Fruit fly (Drosophila melanogaster): Measurements from ENCODE around the gene CG43339.

CG43339 gene

DNA sequence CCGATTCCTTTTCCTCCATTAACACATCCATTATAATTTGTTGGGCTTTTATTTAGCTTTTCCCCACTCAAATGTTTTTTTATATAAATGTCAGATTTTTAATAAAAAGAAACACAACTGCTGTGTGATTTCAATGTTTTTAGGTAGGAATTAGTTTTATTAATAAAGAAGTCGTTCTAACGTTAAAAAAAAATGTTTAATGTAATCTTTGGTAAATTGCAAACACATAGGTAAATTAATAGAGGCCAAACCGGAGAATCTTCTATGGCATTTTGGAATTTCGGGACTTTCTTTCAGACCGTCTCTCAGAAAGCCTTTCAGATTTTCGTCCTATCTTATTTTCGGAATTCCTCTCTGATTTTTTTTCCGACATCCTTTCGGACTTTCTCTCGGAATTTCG lies at the start of gene CG43339:
Gene CG43339 (minus strand): TSS at position 101 of the 400 bp plus-strand sequence.
- TF ChIP-seq psq (optimal IDR thresholded peaks at IDR 0.05), result no peak

- no peak for TF ChIP-seq CG8478 (optimal IDR thresholded peaks at IDR 0.05)
- TF ChIP-seq psq (optimal IDR thresholded peaks at IDR 0.05), result no peak
- no peak for TF ChIP-seq pan (optimal IDR thresholded peaks at IDR 0.05)
- no peak for TF ChIP-seq usp (GFP tag; optimal IDR thresholded peaks at IDR 0.05)
- TF ChIP-seq Dll (optimal IDR thresholded peaks at IDR 0.05), result no peak
- no peak for TF ChIP-seq EcR (GFP tag; optimal IDR thresholded peaks at IDR 0.05)
Observed at dm6 chr2L:18719583-18719982, 46.5 kb upstream of the CG43339 start.

dm6 chr2L:18717365-18718011 lies 44.4 kb upstream of the CG43339 start:
- no peak for TF ChIP-seq Dll (optimal IDR thresholded peaks at IDR 0.05)
- no peak for TF ChIP-seq EcR (GFP tag; optimal IDR thresholded peaks at IDR 0.05)
- TF ChIP-seq psq (optimal IDR thresholded peaks at IDR 0.05), result no peak
- TF ChIP-seq usp (GFP tag; optimal IDR thresholded peaks at IDR 0.05), result no peak
- TF ChIP-seq CG8478 (optimal IDR thresholded peaks at IDR 0.05), result no peak
- TF ChIP-seq pan (optimal IDR thresholded peaks at IDR 0.05), result no peak

DNA sequence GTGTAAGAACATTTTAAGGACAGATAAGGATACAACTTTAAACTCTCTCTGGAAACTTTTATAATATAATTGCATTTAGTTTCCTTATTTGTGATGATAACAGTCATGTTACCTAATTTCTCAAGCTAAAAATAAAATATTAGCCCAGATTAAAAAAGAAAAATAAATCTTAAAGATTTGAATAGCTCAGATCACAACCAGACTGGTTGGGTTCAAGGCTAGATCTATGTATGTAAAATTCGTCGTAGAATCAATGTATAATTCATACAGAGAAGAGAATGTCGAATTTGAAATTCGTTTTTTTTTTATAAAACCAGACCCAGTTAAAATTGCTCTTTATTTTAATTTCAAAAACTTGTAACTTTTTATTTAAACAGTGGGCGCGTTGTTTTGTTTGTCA lies 41.0 kb upstream of the CG43339 start:
- TF ChIP-seq Dll (optimal IDR thresholded peaks at IDR 0.05) (no peak), CG8478 (optimal IDR thresholded peaks at IDR 0.05) (no peak), usp (GFP tag; optimal IDR thresholded peaks at IDR 0.05) (no peak), EcR (GFP tag; optimal IDR thresholded peaks at IDR 0.05) (no peak), pan (optimal IDR thresholded peaks at IDR 0.05) (no peak), psq (optimal IDR thresholded peaks at IDR 0.05) (no peak)

DNA sequence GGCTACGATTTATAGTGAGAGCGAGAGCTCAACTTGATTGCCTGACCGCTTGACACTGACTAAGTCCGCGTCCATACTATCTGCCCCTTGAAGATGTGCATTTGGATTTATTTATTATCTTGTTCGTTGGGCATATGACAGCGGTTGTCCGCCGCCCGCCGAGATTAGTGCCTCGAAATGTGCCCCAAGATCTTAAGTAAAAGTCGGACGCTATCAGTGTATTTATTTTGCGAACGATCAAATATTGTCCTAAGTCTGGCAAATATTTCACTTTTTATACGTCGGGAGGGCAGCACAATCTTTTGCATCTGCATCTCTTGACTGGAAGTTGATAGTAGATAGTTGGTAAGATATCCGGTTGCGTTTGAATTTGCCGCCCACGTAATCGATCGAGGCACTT lies 40.6 kb upstream of the CG43339 start, which contains the start of gene Irk3:
Gene Irk3 (minus strand): TSS at position 63 of the 400 bp plus-strand sequence.
- no peak for TF ChIP-seq usp (GFP tag; optimal IDR thresholded peaks at IDR 0.05)
- no peak for TF ChIP-seq CG8478 (optimal IDR thresholded peaks at IDR 0.05)
- no peak for TF ChIP-seq EcR (GFP tag; optimal IDR thresholded peaks at IDR 0.05)
- TF ChIP-seq Dll (optimal IDR thresholded peaks at IDR 0.05), result no peak

DNA sequence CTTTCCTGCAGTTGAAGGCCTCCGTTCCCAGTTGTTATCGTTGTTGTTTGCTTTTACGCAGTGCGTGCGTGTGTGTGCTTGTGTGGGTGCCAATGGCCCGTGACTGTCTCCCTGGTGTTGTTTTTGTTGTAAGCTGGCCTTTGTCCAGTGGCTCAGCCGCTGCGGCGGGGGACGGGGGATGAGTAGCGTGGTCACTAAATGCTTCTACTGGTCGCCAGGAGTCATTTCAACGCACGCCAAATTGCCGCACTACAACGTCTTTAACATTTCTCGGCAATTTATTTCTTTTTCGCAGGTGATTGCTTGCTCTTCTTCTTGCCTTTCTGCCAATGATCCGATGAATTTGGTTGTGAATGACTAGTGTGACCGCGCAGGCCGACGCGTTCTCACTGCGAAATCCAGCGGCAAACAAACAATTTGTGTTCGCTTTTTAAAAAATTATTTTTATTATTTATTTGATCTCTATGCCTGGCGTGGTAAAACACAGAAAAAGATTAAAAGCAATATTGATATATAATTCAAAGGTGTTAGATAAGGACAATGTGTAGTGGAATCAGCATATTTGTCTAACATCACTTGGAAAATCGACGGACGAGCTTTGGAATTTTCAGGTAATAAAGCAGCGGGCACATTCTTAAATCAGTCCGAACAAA lies 35.3 kb upstream of the CG43339 start, which contains the start of the genes Faf2 and Grip71:
Gene Faf2 (minus strand): TSS at position 450 of the 653 bp plus-strand sequence.
Gene Grip71 (plus strand): TSS at position 608 of the 653 bp plus-strand sequence.
- TF ChIP-seq EcR (GFP tag; optimal IDR thresholded peaks at IDR 0.05), result no peak
- no peak for TF ChIP-seq pan (optimal IDR thresholded peaks at IDR 0.05)
- no peak for TF ChIP-seq Dll (optimal IDR thresholded peaks at IDR 0.05)
- no peak for TF ChIP-seq usp (GFP tag; optimal IDR thresholded peaks at IDR 0.05)
- TF ChIP-seq psq (optimal IDR thresholded peaks at IDR 0.05), result no peak
- TF ChIP-seq CG8478 (optimal IDR thresholded peaks at IDR 0.05), result no peak

DNA sequence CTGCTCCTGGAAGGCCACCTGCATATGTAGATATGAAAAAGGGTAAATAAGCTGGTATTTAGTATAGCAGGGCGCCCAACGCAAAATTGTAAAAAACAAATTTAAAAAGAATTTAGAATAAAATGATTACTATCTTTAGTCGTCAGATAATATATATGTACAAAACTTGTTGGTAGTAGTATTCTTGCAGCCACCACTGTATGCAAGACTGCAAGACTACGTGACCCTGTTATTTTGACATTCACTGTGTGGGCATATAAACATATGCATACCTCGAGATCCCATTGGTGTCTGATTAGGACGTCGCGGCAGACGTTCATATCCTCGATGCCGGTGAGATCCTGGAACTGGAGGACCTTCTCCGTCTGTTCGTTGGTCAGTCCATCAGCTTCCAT lies 34.8 kb upstream of the CG43339 start:
- no peak for TF ChIP-seq Dll (optimal IDR thresholded peaks at IDR 0.05)
- no peak for TF ChIP-seq pan (optimal IDR thresholded peaks at IDR 0.05)
- TF ChIP-seq usp (GFP tag; optimal IDR thresholded peaks at IDR 0.05), result no peak
- no peak for TF ChIP-seq psq (optimal IDR thresholded peaks at IDR 0.05)
- no peak for TF ChIP-seq EcR (GFP tag; optimal IDR thresholded peaks at IDR 0.05)
- TF ChIP-seq CG8478 (optimal IDR thresholded peaks at IDR 0.05), result no peak

DNA sequence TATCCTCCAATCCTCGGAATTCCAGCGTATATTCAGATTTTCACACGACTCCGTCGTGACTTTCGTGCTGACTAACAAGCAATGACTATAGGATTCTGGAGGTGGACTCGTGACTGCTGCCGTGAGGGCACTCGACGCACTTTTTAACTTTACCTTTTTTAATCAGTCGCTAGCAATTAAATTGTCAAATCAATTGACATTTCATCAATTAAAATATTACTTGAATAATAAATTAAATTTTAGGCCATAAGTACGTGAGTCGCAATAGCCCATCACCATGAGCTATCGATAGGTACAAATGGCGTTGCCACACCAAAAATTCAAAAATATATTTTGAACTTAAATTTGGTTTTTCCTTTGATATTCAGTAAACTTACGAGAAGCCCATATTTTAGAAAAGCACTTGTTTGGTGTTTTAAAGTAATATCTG lies 32.5 kb upstream of the CG43339 start, which contains the start of gene Jwa:
Gene Jwa (minus strand): TSS at position 87 of the 430 bp plus-strand sequence.
- no peak for TF ChIP-seq psq (optimal IDR thresholded peaks at IDR 0.05)
- no peak for TF ChIP-seq pan (optimal IDR thresholded peaks at IDR 0.05)
- no peak for TF ChIP-seq usp (GFP tag; optimal IDR thresholded peaks at IDR 0.05)
- no peak for TF ChIP-seq CG8478 (optimal IDR thresholded peaks at IDR 0.05)
- TF ChIP-seq Dll (optimal IDR thresholded peaks at IDR 0.05), result no peak
- no peak for TF ChIP-seq EcR (GFP tag; optimal IDR thresholded peaks at IDR 0.05)

- TF ChIP-seq Dll (optimal IDR thresholded peaks at IDR 0.05) (no peak), psq (optimal IDR thresholded peaks at IDR 0.05) (no peak), usp (GFP tag; optimal IDR thresholded peaks at IDR 0.05) (no peak), EcR (GFP tag; optimal IDR thresholded peaks at IDR 0.05) (no peak), pan (optimal IDR thresholded peaks at IDR 0.05) (no peak), CG8478 (optimal IDR thresholded peaks at IDR 0.05) (no peak)
Observed at dm6 chr2L:18702721-18703488, 29.8 kb upstream of the CG43339 start, which contains the start of the genes CG10376 and CG10343. Gene CG10376, minus strand, starts transcription at chr2L:18703105. Gene CG10343, plus strand, starts transcription at chr2L:18703473.

dm6 chr2L:18698559-18699130 lies 25.6 kb upstream of the CG43339 start, which contains the start of gene CG10341:
Gene CG10341, plus strand, starts transcription at chr2L:18698714.
- TF ChIP-seq psq (optimal IDR thresholded peaks at IDR 0.05) (no peak), pan (optimal IDR thresholded peaks at IDR 0.05) (no peak), EcR (GFP tag; optimal IDR thresholded peaks at IDR 0.05) (no peak), usp (GFP tag; optimal IDR thresholded peaks at IDR 0.05) (no peak), Dll (optimal IDR thresholded peaks at IDR 0.05) (no peak)

DNA sequence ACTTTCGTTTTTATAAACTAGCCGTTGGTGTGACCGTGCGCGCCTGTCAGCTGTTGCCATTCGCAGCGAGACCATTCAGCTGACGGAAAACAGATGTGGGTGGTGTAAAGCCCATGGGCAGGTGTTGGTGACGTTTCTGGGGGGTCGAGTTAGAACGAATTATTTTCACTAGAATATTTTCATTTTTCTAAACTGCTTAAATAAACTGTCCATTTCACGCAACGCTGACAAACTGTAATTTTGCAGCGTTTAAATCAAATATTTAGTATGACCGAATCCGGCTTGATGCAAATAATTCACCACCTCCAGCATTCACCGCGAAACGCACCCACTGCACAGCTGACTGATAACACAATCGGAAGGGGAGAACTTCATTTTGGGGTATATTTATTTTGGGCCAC lies 22.3 kb upstream of the CG43339 start, which contains the start of the genes CG10383 and CG10338:
Gene CG10383 (minus strand): TSS at position 199 of the 401 bp plus-strand sequence.
Gene CG10338 (plus strand): TSS at position 261 of the 401 bp plus-strand sequence.
- TF ChIP-seq usp (GFP tag; optimal IDR thresholded peaks at IDR 0.05), result no peak
- TF ChIP-seq pan (optimal IDR thresholded peaks at IDR 0.05), result no peak
- TF ChIP-seq EcR (GFP tag; optimal IDR thresholded peaks at IDR 0.05), result no peak

Measured in whole organism.